Fruit fly (Drosophila melanogaster): ENCODE measurements around the gene CG13284.

dm6 chr2L:16837158-16837557 is 11.4 kb downstream of the CG13284 start, which contains the start of gene Nepl9:
- TF ChIP-seq B-H2 (GFP tag; optimal IDR thresholded peaks at IDR 0.05): no peak
- no peak for TF ChIP-seq Gug (GFP tag; IDR thresholded peaks at IDR 0.05)
- TF ChIP-seq CG11398 (GFP tag; optimal IDR thresholded peaks at IDR 0.05): no peak
- no peak for TF ChIP-seq pfk (GFP tag; optimal IDR thresholded peaks at IDR 0.05)
- TF ChIP-seq CG1832 (GFP tag; optimal IDR thresholded peaks at IDR 0.05): no peak
- TF ChIP-seq CG4328 (GFP tag; optimal IDR thresholded peaks at IDR 0.05): no peak
- TF ChIP-seq sqz (GFP tag; optimal IDR thresholded peaks at IDR 0.05): no peak
- no peak for TF ChIP-seq Ada2b (GFP tag; IDR thresholded peaks at IDR 0.05)
- TF ChIP-seq CG2202 (tag; optimal IDR thresholded peaks at IDR 0.05): no peak
